Worm (Caenorhabditis elegans) whole organism, mixed stage, embryonic: ENCODE measurements around the gene T08D10.3.
A peak's percentile ranks its signal among the peaks of the same experiment; 100 is the strongest.

Experiments
- M03D4.4 ChIP-seq: sonication (generic microtip); optimal IDR thresholded peaks from 2 replicates; lab custom pipeline; 2017; ENCODE audit warnings: mild to moderate bottlenecking, missing genetic modification characterization, missing compliant biosample characterization
- bed-3 ChIP-seq: fragments of 200-800 bp; sonication (Bioruptor generic); optimal IDR thresholded peaks from 3 replicates; lab custom pipeline; 2018; ENCODE audit warnings: mild to moderate bottlenecking, missing genetic modification characterization, moderate library complexity, missing compliant biosample characterization
- blmp-1 ChIP-seq: fragments of 150-350 bp; optimal IDR thresholded peaks from 2 replicates; lab custom pipeline; 2014; ENCODE audit warnings: missing biosample characterization, missing genetic modification characterization
- ceh-39 ChIP-seq: fragments of 150-350 bp; optimal IDR thresholded peaks from 2 replicates; lab custom pipeline; 2014; ENCODE audit warnings: missing biosample characterization, missing genetic modification characterization
- ceh-43 ChIP-seq: fragments of 200-800 bp; sonication (Bioruptor generic); optimal IDR thresholded peaks from 2 replicates; lab custom pipeline; 2018; ENCODE audit warnings: mild to moderate bottlenecking, missing genetic modification characterization, moderate library complexity, missing compliant biosample characterization
- ceh-83 ChIP-seq: fragments of 200-800 bp; sonication (Bioruptor generic); optimal IDR thresholded peaks from 2 replicates; lab custom pipeline; 2018; ENCODE audit warnings: mild to moderate bottlenecking, missing genetic modification characterization, missing compliant biosample characterization
- ces-1 ChIP-seq: fragments of 150-350 bp; optimal IDR thresholded peaks from 2 replicates; lab custom pipeline; 2014; ENCODE audit warnings: missing biosample characterization, missing genetic modification reagents, missing genetic modification characterization
- cnd-1 ChIP-seq: fragments of 200-800 bp; sonication (Bioruptor generic); optimal IDR thresholded peaks from 2 replicates; lab custom pipeline; 2018; ENCODE audit warnings: mild to moderate bottlenecking, missing genetic modification characterization, missing compliant biosample characterization
- drap-1 ChIP-seq: fragments of 200-800 bp; sonication (Bioruptor generic); optimal IDR thresholded peaks from 3 replicates; lab custom pipeline; 2018; ENCODE audit warnings: mild to moderate bottlenecking, missing genetic modification characterization, missing compliant biosample characterization
- elt-1 ChIP-seq: sonication (generic microtip); optimal IDR thresholded peaks from 2 replicates; lab custom pipeline; 2017; ENCODE audit warnings: missing genetic modification characterization, mild to moderate bottlenecking, missing compliant biosample characterization, antibody characterized with exemption, moderate library complexity, borderline replicate concordance; ENCODE audit not compliant: insufficient read depth
- elt-3 ChIP-seq: fragments of 150-350 bp; optimal IDR thresholded peaks from 2 replicates; lab custom pipeline; 2014; ENCODE audit warnings: missing biosample characterization, missing genetic modification characterization
- flh-1 ChIP-seq: fragments of 200-800 bp; sonication (Bioruptor generic); optimal IDR thresholded peaks from 2 replicates; lab custom pipeline; 2018; ENCODE audit warnings: mild to moderate bottlenecking, missing genetic modification characterization, moderate library complexity, missing compliant biosample characterization
- ham-2 ChIP-seq: fragments of 200-800 bp; sonication (Bioruptor generic); optimal IDR thresholded peaks from 2 replicates; lab custom pipeline; 2018; ENCODE audit warnings: mild to moderate bottlenecking, missing genetic modification characterization, missing compliant biosample characterization
- hlh-1 ChIP-seq: fragments of 150-350 bp; optimal IDR thresholded peaks from 2 replicates; lab custom pipeline; 2014; ENCODE audit warnings: missing biosample characterization, missing genetic modification reagents, missing genetic modification characterization
- lin-13 ChIP-seq: fragments of 150-350 bp; optimal IDR thresholded peaks from 2 replicates; lab custom pipeline; 2014; ENCODE audit warnings: missing biosample characterization, missing genetic modification characterization
- lin-32 ChIP-seq: fragments of 200-800 bp; sonication (Bioruptor generic); optimal IDR thresholded peaks from 2 replicates; lab custom pipeline; 2018; ENCODE audit warnings: mild to moderate bottlenecking, missing genetic modification characterization, missing compliant biosample characterization
- lsy-2 ChIP-seq: fragments of 150-350 bp; optimal IDR thresholded peaks from 2 replicates; lab custom pipeline; 2014; ENCODE audit warnings: missing biosample characterization, missing genetic modification characterization
- mab-5 ChIP-seq: fragments of 150-350 bp; optimal IDR thresholded peaks from 2 replicates; lab custom pipeline; 2014; ENCODE audit warnings: missing biosample characterization, missing genetic modification characterization
- mep-1 ChIP-seq: fragments of 150-350 bp; optimal IDR thresholded peaks from 2 replicates; lab custom pipeline; 2017; ENCODE audit warnings: missing biosample characterization, missing genetic modification reagents, missing genetic modification characterization, inconsistent platforms
- mls-2 ChIP-seq: sonication (generic microtip); optimal IDR thresholded peaks from 2 replicates; lab custom pipeline; 2016; ENCODE audit warnings: mild to moderate bottlenecking, missing genetic modification characterization, moderate library complexity, missing compliant biosample characterization
- nhr-12 ChIP-seq: fragments of 150-350 bp; optimal IDR thresholded peaks from 2 replicates; lab custom pipeline; 2014; ENCODE audit warnings: missing biosample characterization, missing genetic modification characterization
- nhr-2 ChIP-seq: fragments of 150-350 bp; optimal IDR thresholded peaks from 2 replicates; lab custom pipeline; 2014; ENCODE audit warnings: missing biosample characterization, missing genetic modification characterization
- nhr-237 ChIP-seq: fragments of 150-350 bp; optimal IDR thresholded peaks from 2 replicates; lab custom pipeline; 2014; ENCODE audit warnings: missing biosample characterization, missing genetic modification characterization
- nhr-28 ChIP-seq: fragments of 150-350 bp; optimal IDR thresholded peaks from 2 replicates; lab custom pipeline; 2014; ENCODE audit warnings: missing biosample characterization, missing genetic modification characterization
- nhr-76 ChIP-seq: sonication (generic microtip); optimal IDR thresholded peaks from 2 replicates; lab custom pipeline; 2017; ENCODE audit warnings: missing biosample characterization, missing genetic modification characterization
- pha-4 ChIP-seq: fragments of 150-350 bp; optimal IDR thresholded peaks from 2 replicates; lab custom pipeline; 2018; ENCODE audit warnings: missing biosample characterization, missing genetic modification reagents, missing genetic modification characterization
- sem-2 ChIP-seq: fragments of 200-800 bp; sonication (Bioruptor generic); optimal IDR thresholded peaks from 2 replicates; lab custom pipeline; 2018; ENCODE audit warnings: mild to moderate bottlenecking, missing genetic modification characterization, missing compliant biosample characterization
- snpc-4 ChIP-seq: fragments of 150-350 bp; optimal IDR thresholded peaks from 2 replicates; lab custom pipeline; 2014; ENCODE audit warnings: missing biosample characterization, missing genetic modification characterization
- sptf-1 ChIP-seq: sonication (generic microtip); optimal IDR thresholded peaks from 2 replicates; lab custom pipeline; 2017; ENCODE audit warnings: mild to moderate bottlenecking, missing genetic modification characterization, moderate library complexity, missing compliant biosample characterization
- tbx-8 ChIP-seq: fragments of 200-800 bp; sonication (Bioruptor generic); optimal IDR thresholded peaks from 2 replicates; lab custom pipeline; 2018; ENCODE audit warnings: mild to moderate bottlenecking, missing genetic modification characterization, moderate library complexity, missing compliant biosample characterization
- unc-120 ChIP-seq: sonication (generic microtip); optimal IDR thresholded peaks from 2 replicates; lab custom pipeline; 2017; ENCODE audit warnings: missing genetic modification characterization, missing compliant biosample characterization; ENCODE audit not compliant: poor library complexity, severe bottlenecking
- unc-39 ChIP-seq: fragments of 150-350 bp; optimal IDR thresholded peaks from 2 replicates; lab custom pipeline; 2014; ENCODE audit warnings: missing biosample characterization, missing genetic modification characterization
- unc-62 ChIP-seq: fragments of 150-350 bp; optimal IDR thresholded peaks from 2 replicates; lab custom pipeline; 2014; ENCODE audit warnings: missing biosample characterization, missing genetic modification reagents, missing genetic modification characterization
- zip-8 ChIP-seq: fragments of 150-350 bp; optimal IDR thresholded peaks from 2 replicates; lab custom pipeline; 2014; ENCODE audit warnings: missing biosample characterization, missing genetic modification characterization
- ztf-11 ChIP-seq: fragments of 150-350 bp; optimal IDR thresholded peaks from 2 replicates; lab custom pipeline; 2014; ENCODE audit warnings: missing biosample characterization, missing genetic modification characterization

The T08D10.3 gene

ce11 chrX:11937343-11937935, 17.8 kb upstream of the T08D10.3 start:
- TF ChIP-seq elt-3 (tag; lab: Kevin White, UChicago), result peak; percentile 88
- TF ChIP-seq cnd-1 (tag; lab: Kevin White, UChicago), result peak; percentile 86
- peak; percentile 96 for TF ChIP-seq mep-1 (tag; lab: Kevin White, UChicago)
- peak; percentile 92 for TF ChIP-seq pha-4 (tag; lab: Kevin White, UChicago)
- peak; percentile 79 for TF ChIP-seq nhr-12 (tag; lab: Kevin White, UChicago)
- TF ChIP-seq hlh-1, result peak; percentile 85
- no peak for TF ChIP-seq sem-2
- TF ChIP-seq ces-1 (GFP tag; lab: Kevin White, UChicago), result peak; percentile 97
- TF ChIP-seq nhr-237 (tag; lab: Kevin White, UChicago), result peak; percentile 99
- peak; percentile 78 for TF ChIP-seq lin-13
- TF ChIP-seq unc-120 (tag; lab: Kevin White, UChicago), result peak; percentile 89
- TF ChIP-seq unc-39 (tag; lab: Kevin White, UChicago), result peak; percentile 80
- peak; percentile 59 for TF ChIP-seq ceh-83
- peak; percentile 88 for TF ChIP-seq lsy-2 (tag; lab: Kevin White, UChicago)
- peak; percentile 59 for TF ChIP-seq tbx-8 (GFP tag; lab: Kevin White, UChicago)
- TF ChIP-seq mls-2, result peak; percentile 43
- TF ChIP-seq flh-1 (GFP tag; lab: Kevin White, UChicago), result no peak
- no peak for TF ChIP-seq snpc-4 (tag; lab: Kevin White, UChicago)
- TF ChIP-seq M03D4.4 (tag; lab: Kevin White, UChicago), result peak; percentile 53
- peak; percentile 47 for TF ChIP-seq ceh-43
- peak; percentile 55 for TF ChIP-seq nhr-28 (tag; lab: Kevin White, UChicago)
- TF ChIP-seq ceh-39 (tag; lab: Kevin White, UChicago), result peak; percentile 95
- peak; percentile 97 for TF ChIP-seq ztf-11 (tag; lab: Kevin White, UChicago)
- TF ChIP-seq zip-8 (tag; lab: Kevin White, UChicago), result no peak
- TF ChIP-seq lin-32, result peak; percentile 7
- TF ChIP-seq nhr-76, result peak; percentile 75
- peak; percentile 44 for TF ChIP-seq blmp-1 (tag; lab: Kevin White, UChicago)
- no peak for TF ChIP-seq bed-3 (GFP tag; lab: Kevin White, UChicago)
- no peak for TF ChIP-seq nhr-2 (tag; lab: Kevin White, UChicago)
- peak; percentile 94 for TF ChIP-seq mab-5 (tag; lab: Kevin White, UChicago)
- peak; percentile 87 for TF ChIP-seq sptf-1 (tag; lab: Kevin White, UChicago)
- no peak for TF ChIP-seq elt-1
- peak; percentile 92 for TF ChIP-seq unc-62 (GFP tag; lab: Kevin White, UChicago)
- TF ChIP-seq drap-1, result peak; percentile 95
- TF ChIP-seq ham-2 (GFP tag; lab: Kevin White, UChicago), result peak; percentile 28
- TF ChIP-seq, all 35 proteins: peak for 28

ce11 chrX:11938826-11939225, 16.4 kb upstream of the T08D10.3 start, which contains the start of gene F55G7.5:
Gene F55G7.5 (minus strand): TSS chrX:11938926.
- TF ChIP-seq nhr-237 (tag; lab: Kevin White, UChicago), result no peak
- TF ChIP-seq elt-3 (tag; lab: Kevin White, UChicago), result no peak
- no peak for TF ChIP-seq unc-120 (tag; lab: Kevin White, UChicago)
- no peak for TF ChIP-seq tbx-8 (GFP tag; lab: Kevin White, UChicago)
- no peak for TF ChIP-seq drap-1
- no peak for TF ChIP-seq lin-13
- TF ChIP-seq ceh-83, result no peak
- no peak for TF ChIP-seq ham-2 (GFP tag; lab: Kevin White, UChicago)

- TF ChIP-seq blmp-1 (tag; lab: Kevin White, UChicago), result no peak
- no peak for TF ChIP-seq nhr-2 (tag; lab: Kevin White, UChicago)
- TF ChIP-seq ceh-39 (tag; lab: Kevin White, UChicago), result no peak
- no peak for TF ChIP-seq mep-1 (tag; lab: Kevin White, UChicago)
- no peak for TF ChIP-seq cnd-1 (tag; lab: Kevin White, UChicago)
- no peak for TF ChIP-seq elt-3 (tag; lab: Kevin White, UChicago)
- no peak for TF ChIP-seq tbx-8 (GFP tag; lab: Kevin White, UChicago)
- TF ChIP-seq ces-1 (GFP tag; lab: Kevin White, UChicago), result no peak
- TF ChIP-seq lsy-2 (tag; lab: Kevin White, UChicago), result no peak
- TF ChIP-seq ham-2 (GFP tag; lab: Kevin White, UChicago), result no peak
- no peak for TF ChIP-seq nhr-237 (tag; lab: Kevin White, UChicago)
- no peak for TF ChIP-seq ceh-83
- no peak for TF ChIP-seq hlh-1
- no peak for TF ChIP-seq mls-2
- no peak for TF ChIP-seq M03D4.4 (tag; lab: Kevin White, UChicago)
- TF ChIP-seq pha-4 (tag; lab: Kevin White, UChicago), result no peak
- TF ChIP-seq elt-1, result no peak
Measured at ce11 chrX:11941951-11942350, 13.3 kb upstream of the T08D10.3 start, which contains the start of gene F55G7.3. Gene F55G7.3 (minus strand): TSS chrX:11942051.
